Worm (Caenorhabditis elegans) whole organism, L4/young adult: ENCODE data around the gene C55C3.7.

ENCODE experiments used
- W03F9.2 ChIP-seq: fragments of 150-350 bp; optimal IDR thresholded peaks from 2 replicates; lab custom pipeline; 2014; ENCODE audit warnings: missing biosample characterization, missing genetic modification characterization
- dao-5 ChIP-seq: sonication (generic microtip); optimal IDR thresholded peaks from 2 replicates; lab custom pipeline; 2016; ENCODE audit warnings: missing genotype, missing genetic modification characterization, moderate library complexity, missing compliant biosample characterization
- him-1 ChIP-seq: sonication (generic microtip); optimal IDR thresholded peaks from 2 replicates; lab custom pipeline; 2016; ENCODE audit warnings: missing genotype, missing genetic modification reagents, missing genetic modification characterization, missing compliant biosample characterization

DNA sequence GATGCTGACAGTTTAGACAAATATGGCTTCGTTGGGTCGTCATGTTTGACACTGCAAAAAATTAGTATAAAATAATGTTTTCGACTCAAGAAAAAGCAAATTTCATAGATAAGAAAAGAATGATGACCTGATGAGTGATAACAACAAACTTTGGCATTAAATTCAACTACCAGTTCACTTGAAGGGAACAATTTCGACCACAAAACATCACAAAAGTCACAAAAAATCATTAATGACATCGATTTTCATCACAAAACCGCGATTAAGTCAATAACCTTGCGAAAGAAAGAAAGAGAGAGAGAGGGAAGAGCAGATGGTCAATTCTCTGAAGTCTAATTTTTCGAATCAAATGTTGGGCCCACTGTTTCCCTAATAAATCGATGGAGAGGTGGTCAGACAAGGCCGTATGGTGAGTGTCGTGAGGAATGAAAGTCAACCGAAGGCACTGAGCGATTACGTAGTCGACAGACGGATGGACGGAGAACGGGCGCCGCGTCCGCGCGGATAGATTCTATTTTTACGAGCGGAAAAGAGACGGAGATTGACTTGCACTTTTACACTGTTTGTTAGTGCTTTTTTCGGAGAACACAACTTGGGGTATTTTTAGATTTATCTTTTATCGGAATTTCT, 18.0 kb downstream of the C55C3.7 start, which contains the start of gene bec-1:
- no peak for TF ChIP-seq W03F9.2 (tag; lab: Kevin White, UChicago)
- no peak for TF ChIP-seq him-1 (tag; lab: Kevin White, UChicago)
- TF ChIP-seq dao-5 (tag; lab: Kevin White, UChicago), result no peak
